Fruit fly (Drosophila melanogaster) whole organism, embryonic: Measurements from ENCODE around the gene CG5087.

Experiments
- C15 ChIP-seq: fragments of 200-800 bp; sonication (Bioruptor generic); IDR thresholded peaks from 3 replicates; pipeline ENCODE4 v1.3.6; 2022; ENCODE audit warnings: missing biosample characterization, missing genetic modification characterization
- CG10565 ChIP-seq: fragments of 200-800 bp; sonication (Bioruptor generic); optimal IDR thresholded peaks from 3 replicates; lab custom pipeline; 2016; ENCODE audit warnings: missing biosample characterization, mild to moderate bottlenecking, missing genetic modification characterization
- CG10654 ChIP-seq: fragments of 200-800 bp; sonication (Bioruptor generic); optimal IDR thresholded peaks from 2 replicates; lab custom pipeline; 2016; ENCODE audit warnings: missing biosample characterization, missing genetic modification characterization
- CG11398 ChIP-seq: fragments of 200-800 bp; sonication (Bioruptor generic); optimal IDR thresholded peaks from 2 replicates; lab custom pipeline; 2016; ENCODE audit warnings: missing biosample characterization, missing genetic modification characterization
- CG12155 ChIP-seq: fragments of 200-800 bp; sonication (Bioruptor generic); optimal IDR thresholded peaks from 3 replicates; lab custom pipeline; 2016; ENCODE audit warnings: missing biosample characterization, missing genetic modification characterization
- CG12769 ChIP-seq: fragments of 200-800 bp; sonication (Bioruptor generic); optimal IDR thresholded peaks from 2 replicates; lab custom pipeline; 2019; ENCODE audit warnings: missing biosample characterization, mild to moderate bottlenecking, missing genetic modification characterization, moderate library complexity
- CG12942 ChIP-seq: fragments of 200-800 bp; sonication (Bioruptor generic); optimal IDR thresholded peaks from 3 replicates; lab custom pipeline; 2016; ENCODE audit warnings: missing biosample characterization, missing genetic modification characterization
- CG15696 ChIP-seq: fragments of 200-800 bp; sonication (Bioruptor generic); optimal IDR thresholded peaks from 2 replicates; lab custom pipeline; 2019; ENCODE audit warnings: missing biosample characterization, mild to moderate bottlenecking, missing genetic modification characterization, moderate library complexity
- CG2199 ChIP-seq: fragments of 200-800 bp; sonication (Bioruptor generic); IDR thresholded peaks from 3 replicates; pipeline ENCODE4 v1.3.6; 2022; ENCODE audit warnings: missing biosample characterization, missing genetic modification characterization
- CG3407 ChIP-seq: fragments of 200-800 bp; sonication (Bioruptor generic); optimal IDR thresholded peaks from 2 replicates; lab custom pipeline; 2018; ENCODE audit warnings: missing biosample characterization, mild to moderate bottlenecking, missing genetic modification characterization
- CG3838 ChIP-seq: fragments of 200-800 bp; sonication (Bioruptor generic); optimal IDR thresholded peaks from 3 replicates; lab custom pipeline; 2016; ENCODE audit warnings: missing biosample characterization, missing genetic modification characterization
- CG6654 ChIP-seq: fragments of 200-800 bp; sonication (Bioruptor generic); optimal IDR thresholded peaks from 2 replicates; lab custom pipeline; 2017; ENCODE audit warnings: missing biosample characterization, mild to moderate bottlenecking, missing genetic modification characterization
- CG6683 ChIP-seq: fragments of 200-800 bp; sonication (Bioruptor generic); optimal IDR thresholded peaks from 2 replicates; lab custom pipeline; 2017; ENCODE audit warnings: missing biosample characterization, mild to moderate bottlenecking, missing genetic modification characterization, missing genetic modification reagents
- CG6791 ChIP-seq: fragments of 200-800 bp; sonication (Bioruptor generic); IDR thresholded peaks from 3 replicates; pipeline ENCODE4 v1.3.6; 2022; ENCODE audit warnings: missing biosample characterization, missing genetic modification characterization; ENCODE audit not compliant: partially characterized antibody
- CG7987 ChIP-seq: fragments of 200-800 bp; sonication (Bioruptor generic); optimal IDR thresholded peaks from 2 replicates; lab custom pipeline; 2018; ENCODE audit warnings: missing biosample characterization, mild to moderate bottlenecking, missing genetic modification characterization, moderate library complexity
- CG8765 ChIP-seq: fragments of 200-800 bp; sonication (Bioruptor generic); IDR thresholded peaks from 2 replicates; pipeline ENCODE4 v1.3.6; 2022; ENCODE audit warnings: missing biosample characterization, missing genetic modification characterization
- Dad ChIP-seq: fragments of 200-800 bp; sonication (Bioruptor generic); optimal IDR thresholded peaks from 3 replicates; lab custom pipeline; 2016; ENCODE audit warnings: missing biosample characterization, missing genetic modification characterization
- Dbx ChIP-seq: fragments of 200-800 bp; sonication (Bioruptor generic); IDR thresholded peaks from 3 replicates; pipeline ENCODE4 v1.3.6; 2022; ENCODE audit warnings: missing biosample characterization, missing genetic modification characterization
- H15 ChIP-seq: fragments of 200-800 bp; sonication (Bioruptor generic); IDR thresholded peaks from 3 replicates; pipeline ENCODE4 v1.3.6; 2022; ENCODE audit warnings: missing biosample characterization, missing genetic modification characterization
- HLH4C ChIP-seq: fragments of 200-800 bp; sonication (Bioruptor generic); IDR thresholded peaks from 3 replicates; pipeline ENCODE4 v1.3.6; 2022; ENCODE audit warnings: missing biosample characterization, missing genetic modification characterization; ENCODE audit not compliant: partially characterized antibody
- Hr3 ChIP-seq: fragments of 200-800 bp; sonication (Bioruptor generic); optimal IDR thresholded peaks from 3 replicates; lab custom pipeline; 2016; ENCODE audit warnings: missing biosample characterization, missing genetic modification characterization
- Max ChIP-seq: fragments of 200-800 bp; sonication (Bioruptor generic); optimal IDR thresholded peaks from 2 replicates; lab custom pipeline; 2016; ENCODE audit warnings: missing biosample characterization, mild to moderate bottlenecking, missing genetic modification characterization
- Myb ChIP-seq: fragments of 200-800 bp; sonication (Bioruptor generic); optimal IDR thresholded peaks from 2 replicates; lab custom pipeline; 2016; ENCODE audit warnings: missing biosample characterization, missing genetic modification characterization
- Rfx ChIP-seq: fragments of 200-800 bp; sonication (Bioruptor generic); IDR thresholded peaks from 2 replicates; pipeline ENCODE4 v1.3.6; 2022; ENCODE audit warnings: missing biosample characterization, missing genetic modification characterization
- Rx ChIP-seq: fragments of 200-800 bp; sonication (Bioruptor generic); IDR thresholded peaks from 2 replicates; pipeline ENCODE4 v1.3.6; 2022; ENCODE audit warnings: missing biosample characterization, missing genetic modification characterization
- Side ChIP-seq: fragments of 200-800 bp; sonication (Bioruptor generic); optimal IDR thresholded peaks from 2 replicates; lab custom pipeline; 2016; ENCODE audit warnings: missing biosample characterization, missing genetic modification characterization
- Taf1 ChIP-seq: fragments of 200-800 bp; sonication (Bioruptor generic); IDR thresholded peaks from 2 replicates; pipeline ENCODE4 v1.3.6; 2022; ENCODE audit warnings: missing biosample characterization, missing genetic modification characterization
- Usf ChIP-seq: fragments of 200-800 bp; sonication (Bioruptor generic); optimal IDR thresholded peaks from 2 replicates; lab custom pipeline; 2017; ENCODE audit warnings: missing genotype, missing biosample characterization, missing genetic modification characterization
- ac ChIP-seq: fragments of 200-800 bp; sonication (Bioruptor generic); optimal IDR thresholded peaks from 3 replicates; lab custom pipeline; 2017; ENCODE audit warnings: missing biosample characterization, mild to moderate bottlenecking, missing genetic modification characterization
- bbx ChIP-seq: fragments of 200-800 bp; sonication (Bioruptor generic); IDR thresholded peaks from 2 replicates; pipeline ENCODE4 v1.3.6; 2022; ENCODE audit warnings: missing biosample characterization, missing genetic modification characterization; ENCODE audit not compliant: partially characterized antibody
- cad ChIP-seq: fragments of >200 bp; optimal IDR thresholded peaks from 2 replicates; lab custom pipeline; 2017; ENCODE audit warnings: missing biosample characterization, missing genetic modification characterization
- chif ChIP-seq, 2 experiments: fragments of 200-800 bp; sonication (Bioruptor generic); optimal IDR thresholded peaks; 3 replicates each; lab custom pipeline; 2016; ENCODE audit warnings: missing biosample characterization in 2 of 2, missing genetic modification characterization in 2 of 2
- chn ChIP-seq: fragments of 200-800 bp; sonication (Bioruptor generic); optimal IDR thresholded peaks from 2 replicates; lab custom pipeline; 2016; ENCODE audit warnings: missing biosample characterization, missing genetic modification characterization
- crp ChIP-seq, 2 experiments: fragments of 200-800 bp; sonication (Bioruptor generic); optimal IDR thresholded peaks; 2 replicates in 1 of 2; 3 replicates in 1 of 2; lab custom pipeline; 2017; ENCODE audit warnings: missing biosample characterization in 2 of 2, missing genetic modification characterization in 2 of 2, mild to moderate bottlenecking in 1 of 2, moderate library complexity in 1 of 2
- dan ChIP-seq: fragments of 200-800 bp; sonication (Bioruptor generic); IDR thresholded peaks from 2 replicates; pipeline ENCODE4 v1.3.6; 2022; ENCODE audit warnings: missing biosample characterization, missing genetic modification characterization
- dimm ChIP-seq: fragments of 200-800 bp; sonication (Bioruptor generic); IDR thresholded peaks from 2 replicates; pipeline ENCODE4 v1.3.6; 2022; ENCODE audit warnings: missing biosample characterization, missing genetic modification characterization
- gsb ChIP-seq: fragments of 200-800 bp; sonication (Bioruptor generic); IDR thresholded peaks from 2 replicates; pipeline ENCODE4 v1.3.6; 2022; ENCODE audit warnings: missing biosample characterization, missing genetic modification characterization
- ind ChIP-seq: fragments of 200-800 bp; sonication (Bioruptor generic); optimal IDR thresholded peaks from 3 replicates; lab custom pipeline; 2016; ENCODE audit warnings: missing biosample characterization, missing genetic modification characterization
- jumu ChIP-seq: fragments of 200-800 bp; sonication (Bioruptor generic); optimal IDR thresholded peaks from 3 replicates; lab custom pipeline; 2016; ENCODE audit warnings: missing biosample characterization, missing genetic modification characterization
- kah ChIP-seq: fragments of 200-800 bp; sonication (Bioruptor generic); optimal IDR thresholded peaks from 2 replicates; lab custom pipeline; 2018; ENCODE audit warnings: missing biosample characterization, mild to moderate bottlenecking, missing genetic modification characterization
- lab ChIP-seq: fragments of 200-800 bp; sonication (Bioruptor generic); optimal IDR thresholded peaks from 3 replicates; lab custom pipeline; 2017; ENCODE audit warnings: missing biosample characterization, missing genetic modification characterization, mild to moderate bottlenecking, moderate library complexity, missing genetic modification reagents
- lmd ChIP-seq: fragments of 200-800 bp; sonication (Bioruptor generic); IDR thresholded peaks from 2 replicates; pipeline ENCODE4 v1.3.6; 2022; ENCODE audit warnings: missing biosample characterization, missing genetic modification characterization
- otp ChIP-seq: fragments of 200-800 bp; sonication (Bioruptor generic); IDR thresholded peaks from 3 replicates; pipeline ENCODE4, ENCODE4 v1.3.6; 2022; ENCODE audit warnings: missing biosample characterization, missing genetic modification characterization
- peb ChIP-seq: fragments of 200-800 bp; sonication (Bioruptor generic); IDR thresholded peaks from 2 replicates; pipeline ENCODE4 v1.3.6; 2022; ENCODE audit warnings: missing biosample characterization, missing genetic modification characterization
- phol ChIP-seq: fragments of 200-800 bp; sonication (Bioruptor generic); optimal IDR thresholded peaks from 3 replicates; lab custom pipeline; 2018; ENCODE audit warnings: missing biosample characterization, mild to moderate bottlenecking, missing genetic modification characterization, moderate library complexity
- sisA ChIP-seq: fragments of 200-800 bp; sonication (Bioruptor generic); IDR thresholded peaks from 2 replicates; pipeline ENCODE4 v1.3.6; 2022; ENCODE audit warnings: missing biosample characterization, missing genetic modification characterization
- slbo ChIP-seq: fragments of 200-800 bp; sonication (Bioruptor generic); IDR thresholded peaks from 2 replicates; pipeline ENCODE4 v1.3.6; 2022; ENCODE audit warnings: missing biosample characterization, missing genetic modification characterization
- toy ChIP-seq: fragments of 200-800 bp; sonication (Bioruptor generic); IDR thresholded peaks from 2 replicates; pipeline ENCODE4 v1.3.6; 2022; ENCODE audit warnings: missing biosample characterization, missing genetic modification characterization
- trh ChIP-seq: fragments of 200-800 bp; sonication (Bioruptor generic); optimal IDR thresholded peaks from 2 replicates; lab custom pipeline; 2016; ENCODE audit warnings: missing biosample characterization, missing genetic modification characterization
- tup ChIP-seq: fragments of 200-800 bp; sonication (Bioruptor generic); optimal IDR thresholded peaks from 2 replicates; lab custom pipeline; 2016; ENCODE audit warnings: missing biosample characterization, mild to moderate bottlenecking, missing genetic modification characterization, moderate library complexity
- zfh1 ChIP-seq: fragments of 200-800 bp; sonication (Bioruptor generic); IDR thresholded peaks from 3 replicates; pipeline ENCODE4 v1.3.6; 2022; ENCODE audit warnings: missing biosample characterization, missing genetic modification characterization

CG5087 gene

dm6 chr3L:9025680-9026079 is 27.7 kb downstream of the CG5087 start (continued):
- TF ChIP-seq cad (GFP tag; lab: Kevin White, UChicago), result no peak
- TF ChIP-seq CG6683 (GFP tag; lab: Kevin White, UChicago), result peak; percentile 49
- peak; percentile 81 for TF ChIP-seq Hr3 (GFP tag; lab: Kevin White, UChicago)
- peak; percentile 53 for TF ChIP-seq CG3838 (GFP tag; lab: Kevin White, UChicago)
- TF ChIP-seq CG12942 (GFP tag; lab: Kevin White, UChicago), result peak; percentile 72
- no peak for TF ChIP-seq CG6791 (GFP tag; lab: Robert Waterston, UW)
- peak; percentile 92 for TF ChIP-seq Rfx (GFP tag; lab: Robert Waterston, UW)
- TF ChIP-seq C15 (GFP tag; lab: Robert Waterston, UW), result peak; percentile 56; the same call in 1 of the 3 replicates
- peak; percentile 94 for TF ChIP-seq zfh1 (GFP tag; lab: Robert Waterston, UW)
- peak; percentile 81 for TF ChIP-seq gsb (GFP tag; lab: Robert Waterston, UW)
- peak; percentile 92 for TF ChIP-seq slbo (GFP tag; lab: Robert Waterston, UW)
- TF ChIP-seq sisA (GFP tag; lab: Robert Waterston, UW), result peak; percentile 89
- peak; percentile 40 for TF ChIP-seq CG7987 (GFP tag; lab: Kevin White, UChicago)
- no peak for TF ChIP-seq HLH4C (GFP tag; lab: Robert Waterston, UW)
- TF ChIP-seq CG2199, result peak; percentile 82; the same call in 2 of the 3 replicates
- peak; percentile 67 for TF ChIP-seq jumu (GFP tag; lab: Kevin White, UChicago)
- peak; percentile 53 for TF ChIP-seq ac
- peak; percentile 73 for TF ChIP-seq Dad (GFP tag; lab: Kevin White, UChicago)
- peak; percentile 76 for TF ChIP-seq CG3407 (GFP tag; lab: Kevin White, UChicago)
- TF ChIP-seq CG15696 (tag; lab: Kevin White, UChicago), result peak; percentile 86
- peak; percentile 27 for TF ChIP-seq Myb (GFP tag; lab: Kevin White, UChicago)
- TF ChIP-seq peb (GFP tag; lab: Robert Waterston, UW), result peak; percentile 90
- TF ChIP-seq CG10565 (GFP tag; lab: Kevin White, UChicago), result peak; percentile 20
- TF ChIP-seq ind (GFP tag; lab: Kevin White, UChicago), result peak; percentile 78
- peak; percentile 69 for TF ChIP-seq trh (GFP tag; lab: Kevin White, UChicago)
- peak; percentile 80 for TF ChIP-seq CG8765 (GFP tag; lab: Robert Waterston, UW)
- TF ChIP-seq Side (GFP tag; lab: Kevin White, UChicago), result peak; percentile 78
- TF ChIP-seq toy (GFP tag; lab: Robert Waterston, UW), result peak; percentile 53; the same call in 1 of the 2 replicates
- peak; percentile 88 for TF ChIP-seq phol (tag; lab: Kevin White, UChicago)
- peak; percentile 10 for TF ChIP-seq Usf (GFP tag; lab: Kevin White, UChicago)
- TF ChIP-seq tup (GFP tag; lab: Kevin White, UChicago), result peak; percentile 60
- peak; percentile 67 for TF ChIP-seq dan
- TF ChIP-seq otp (GFP tag; lab: Robert Waterston, UW), result peak; percentile 70
- TF ChIP-seq Dbx (GFP tag; lab: Robert Waterston, UW), result peak; percentile 75; the same call in 2 of the 3 replicates
- peak in 1 of 2 experiments; percentile 30 for TF ChIP-seq crp (GFP tag; optimal IDR thresholded peaks at IDR 0.05; lab: Kevin White, UChicago)
- TF ChIP-seq chif (GFP tag; optimal IDR thresholded peaks at IDR 0.05; lab: Kevin White, UChicago), result peak; percentile 73 to 87
- peak; percentile 65 for TF ChIP-seq CG10654
- peak; percentile 76 for TF ChIP-seq Rx (GFP tag; lab: Robert Waterston, UW)
- TF ChIP-seq kah (GFP tag; lab: Kevin White, UChicago), result peak; percentile 68
- TF ChIP-seq bbx, result no peak
- peak; percentile 83 for TF ChIP-seq lab (GFP tag; lab: Kevin White, UChicago)
- TF ChIP-seq chn, result peak; percentile 80
- peak; percentile 92 for TF ChIP-seq H15 (GFP tag; lab: Robert Waterston, UW)
- TF ChIP-seq CG12769 (tag; lab: Kevin White, UChicago), result peak; percentile 80
- peak; percentile 63 for TF ChIP-seq CG11398 (GFP tag; lab: Kevin White, UChicago)
- peak; percentile 73 for TF ChIP-seq Max
- peak; percentile 50 for TF ChIP-seq CG6654 (GFP tag; lab: Kevin White, UChicago)
- TF ChIP-seq dimm (GFP tag; lab: Robert Waterston, UW), result peak; percentile 58
- TF ChIP-seq CG12155 (GFP tag; lab: Kevin White, UChicago), result peak; percentile 72
- peak; percentile 72 for TF ChIP-seq Taf1 (GFP tag; lab: Robert Waterston, UW)
- TF ChIP-seq lmd, result peak; percentile 89
